Worm (Caenorhabditis elegans): ENCODE measurements around the gene col-101.

DNA sequence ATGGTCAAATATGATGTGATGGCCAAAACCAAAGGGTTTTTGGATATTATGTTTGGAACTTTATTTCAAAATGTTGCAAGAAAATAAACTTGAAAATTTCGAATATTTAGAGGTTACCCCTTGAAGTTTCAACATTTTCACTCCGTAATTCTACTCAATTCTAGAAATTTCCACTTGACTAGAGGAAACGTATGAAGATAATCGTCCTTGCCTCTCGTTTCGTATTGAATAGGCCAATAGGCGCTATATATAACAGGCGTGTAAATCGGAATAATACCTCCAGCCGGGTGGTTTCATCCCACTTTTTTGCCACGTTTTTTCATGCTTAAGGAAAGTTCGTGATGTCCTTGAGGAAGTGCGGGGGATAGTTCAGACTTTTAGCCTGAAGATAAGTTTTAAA, 16.5 kb upstream of the col-101 start:
- TF ChIP-seq ceh-22 (tag; optimal IDR thresholded peaks at IDR 0.05) (no peak), sdc-2 (tag; optimal IDR thresholded peaks at IDR 0.05) (no peak), hlh-13 (GFP tag; optimal IDR thresholded peaks at IDR 0.05) (no peak), zip-5 (tag; optimal IDR thresholded peaks at IDR 0.05) (no peak), lim-6 (tag; optimal IDR thresholded peaks at IDR 0.05) (no peak), elt-2 (tag; optimal IDR thresholded peaks at IDR 0.05) (no peak), dve-1 (tag; optimal IDR thresholded peaks at IDR 0.05) (no peak), nhr-11 (tag; optimal IDR thresholded peaks at IDR 0.05) (no peak), nhr-232 (tag; optimal IDR thresholded peaks at IDR 0.05) (no peak), ceh-14 (tag; optimal IDR thresholded peaks at IDR 0.05) (no peak), sox-4 (tag; optimal IDR thresholded peaks at IDR 0.05) (no peak), F13H6.1 (tag; optimal IDR thresholded peaks at IDR 0.05) (no peak), pha-4 (tag; optimal IDR thresholded peaks at IDR 0.05) (no peak)
